Fruit fly (Drosophila melanogaster) whole organism, embryonic: Measurements from ENCODE around the gene CG10337.

Experiments
- CG10979 ChIP-seq: fragments of 200-800 bp; sonication (Bioruptor generic); optimal IDR thresholded peaks from 2 replicates; lab custom pipeline; 2018; ENCODE audit warnings: missing biosample characterization, mild to moderate bottlenecking, missing genetic modification characterization, moderate library complexity
- CG8478 ChIP-seq: fragments of >200 bp; optimal IDR thresholded peaks from 2 replicates; lab custom pipeline; 2018
- NK7.1 ChIP-seq: fragments of 200-800 bp; sonication (Bioruptor generic); optimal IDR thresholded peaks from 3 replicates; lab custom pipeline; 2016; ENCODE audit warnings: missing biosample characterization, missing genetic modification characterization
- Nf-YB ChIP-seq: fragments of 200-800 bp; sonication (Bioruptor generic); optimal IDR thresholded peaks from 3 replicates; lab custom pipeline; 2019; ENCODE audit warnings: missing biosample characterization, mild to moderate bottlenecking, missing genetic modification characterization, moderate library complexity
- Optix ChIP-seq: fragments of 200-800 bp; sonication (Bioruptor generic); IDR thresholded peaks from 3 replicates; pipeline ENCODE4 v1.3.6; 2022; ENCODE audit warnings: missing biosample characterization, missing genetic modification characterization
- br ChIP-seq: fragments of >200 bp; optimal IDR thresholded peaks from 2 replicates; lab custom pipeline; 2017
- dan ChIP-seq: fragments of 200-800 bp; sonication (Bioruptor generic); IDR thresholded peaks from 2 replicates; pipeline ENCODE4 v1.3.6; 2022; ENCODE audit warnings: missing biosample characterization, missing genetic modification characterization
- lilli ChIP-seq: fragments of 200-800 bp; sonication (Bioruptor generic); optimal IDR thresholded peaks from 3 replicates; lab custom pipeline; 2016; ENCODE audit warnings: missing biosample characterization, missing genetic modification characterization
- lola ChIP-seq, 3 experiments: fragments of >200 bp in 2 of 3; fragments of 200-800 bp in 1 of 3; sonication (Bioruptor generic) in 1 of 3; optimal IDR thresholded peaks; 2 replicates each; lab custom pipeline; 2017 to 2019; ENCODE audit warnings: missing biosample characterization in 3 of 3, missing genetic modification characterization in 3 of 3, mild to moderate bottlenecking in 1 of 3, moderate library complexity in 1 of 3
- seq ChIP-seq: fragments of 200-800 bp; sonication (Bioruptor generic); IDR thresholded peaks from 2 replicates; pipeline ENCODE4 v1.3.6; 2022; ENCODE audit warnings: missing biosample characterization, missing genetic modification characterization
- sim ChIP-seq: fragments of 200-800 bp; sonication (Bioruptor generic); IDR thresholded peaks from 2 replicates; pipeline ENCODE4 v1.3.6; 2022; ENCODE audit warnings: missing biosample characterization, missing genetic modification characterization
- stwl ChIP-seq: fragments of 200-800 bp; sonication (Bioruptor generic); optimal IDR thresholded peaks from 3 replicates; lab custom pipeline; 2018; ENCODE audit warnings: missing biosample characterization, mild to moderate bottlenecking, missing genetic modification characterization, moderate library complexity
- trem ChIP-seq: fragments of 200-800 bp; optimal IDR thresholded peaks from 3 replicates; lab custom pipeline; 2019; ENCODE audit warnings: missing biosample characterization, mild to moderate bottlenecking, missing genetic modification characterization, moderate library complexity

DNA sequence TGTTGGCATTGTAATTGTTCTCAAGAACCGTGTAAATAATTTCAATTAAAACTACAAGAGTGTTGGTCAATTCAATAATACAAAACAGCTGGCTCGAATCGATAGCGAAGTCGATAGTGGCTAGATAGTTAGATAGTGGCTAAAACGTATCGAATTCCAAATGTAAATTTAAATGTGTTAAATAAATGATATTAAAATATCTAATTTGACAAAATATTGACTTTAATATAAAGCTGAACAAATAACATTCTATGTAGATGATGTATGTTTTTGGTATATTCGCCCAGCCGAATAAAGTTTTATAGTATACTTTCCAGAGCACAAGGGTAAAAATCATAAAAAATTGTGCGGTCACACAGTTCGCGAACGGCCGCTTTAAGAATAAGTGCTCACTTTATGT is 20.4 kb downstream of the CG10337 start, which contains the start of the genes Dpm1 and CG10137:
- TF ChIP-seq br (lab: Kevin White, UChicago) (no peak), seq (no peak), Optix (no peak), stwl (tag; lab: Kevin White, UChicago) (peak; percentile 93), sim (GFP tag; lab: Robert Waterston, UW) (no peak), CG10979 (tag; lab: Kevin White, UChicago) (no peak), CG8478 (no peak), lola (GFP tag; optimal IDR thresholded peaks at IDR 0.05; lab: Kevin White, UChicago) (no peak), lilli (GFP tag; lab: Kevin White, UChicago) (no peak), NK7.1 (GFP tag; lab: Kevin White, UChicago) (no peak), dan (GFP tag; lab: Robert Waterston, UW) (no peak), trem (tag; lab: Kevin White, UChicago) (peak; percentile 68), Nf-YB (GFP tag; lab: Kevin White, UChicago) (no peak)
